Fruit fly (Drosophila melanogaster): ENCODE results near the gene CG18417.
A peak's percentile ranks its signal among the peaks of the same experiment; 100 is the strongest.

Gene CG18417

DNA sequence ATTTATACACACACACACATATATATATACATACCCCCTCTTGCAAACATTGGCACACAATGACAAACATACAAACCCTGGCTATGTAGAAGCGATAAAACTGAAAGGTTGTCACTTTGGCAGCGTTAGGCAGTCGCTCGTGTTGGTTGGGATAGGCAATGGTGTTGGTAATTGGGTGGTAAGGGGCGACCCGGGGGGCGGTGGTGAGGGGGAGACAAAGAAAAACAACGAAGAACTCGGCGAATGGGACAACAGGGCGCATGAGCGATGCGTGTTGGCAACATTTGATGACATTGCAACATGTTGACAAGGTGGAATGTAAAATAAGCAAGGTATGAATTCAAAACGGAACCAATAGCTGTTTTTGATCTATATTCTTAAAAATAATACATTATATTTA lies 22.7 kb downstream of the CG18417 start:
- no peak for TF ChIP-seq Hr39 (optimal IDR thresholded peaks at IDR 0.05)
- peak; percentile 72 for TF ChIP-seq Nf-YB (GFP tag; optimal IDR thresholded peaks at IDR 0.05)
- TF ChIP-seq CG4854 (GFP tag; optimal IDR thresholded peaks at IDR 0.05), result no peak
- no peak for TF ChIP-seq E2f2 (GFP tag; IDR thresholded peaks at IDR 0.05)
- no peak for TF ChIP-seq gce (GFP tag; IDR thresholded peaks at IDR 0.05)
- no peak for TF ChIP-seq HLH4C (GFP tag; IDR thresholded peaks at IDR 0.05; ENCODE audit: partially characterized antibody)
- no peak for TF ChIP-seq Drgx (GFP tag; IDR thresholded peaks at IDR 0.05)
- peak; percentile 42 for TF ChIP-seq mirr (GFP tag; optimal IDR thresholded peaks at IDR 0.05)
- no peak for TF ChIP-seq mam (GFP tag; optimal IDR thresholded peaks at IDR 0.05)
- no peak for TF ChIP-seq Spps (tag; optimal IDR thresholded peaks at IDR 0.05)
- TF ChIP-seq Deaf1 (tag; optimal IDR thresholded peaks at IDR 0.05), result peak; percentile 94
- peak; percentile 91 for TF ChIP-seq ewg (GFP tag; optimal IDR thresholded peaks at IDR 0.05)
- TF ChIP-seq trem (tag; optimal IDR thresholded peaks at IDR 0.05), result no peak
- no peak for TF ChIP-seq pb (GFP tag; optimal IDR thresholded peaks at IDR 0.05)
- TF ChIP-seq CG9437 (GFP tag; optimal IDR thresholded peaks at IDR 0.05), result no peak
- TF ChIP-seq abd-A (tag; optimal IDR thresholded peaks at IDR 0.05), result peak; percentile 89
- TF ChIP-seq CG9876 (GFP tag; optimal IDR thresholded peaks at IDR 0.05), result no peak
- no peak for TF ChIP-seq CG9609 (GFP tag; optimal IDR thresholded peaks at IDR 0.05)
- peak; percentile 99 for TF ChIP-seq CG11504 (tag; optimal IDR thresholded peaks at IDR 0.05)
- TF ChIP-seq psq (GFP tag; optimal IDR thresholded peaks at IDR 0.05), result no peak
- no peak for TF ChIP-seq CG5953 (GFP tag; IDR thresholded peaks at IDR 0.05)
- TF ChIP-seq sug (tag; optimal IDR thresholded peaks at IDR 0.05), result no peak
- peak; percentile 95 for TF ChIP-seq crol (GFP tag; IDR thresholded peaks at IDR 0.05)
- TF ChIP-seq Nf-YC (tag; optimal IDR thresholded peaks at IDR 0.05), result peak; percentile 90
- TF ChIP-seq Nf-YA (GFP tag; IDR thresholded peaks at IDR 0.05), result no peak
- no peak for TF ChIP-seq CG14710 (tag; optimal IDR thresholded peaks at IDR 0.05)
- peak; percentile 18 for TF ChIP-seq CG12071 (GFP tag; optimal IDR thresholded peaks at IDR 0.05)
- no peak for TF ChIP-seq onecut (GFP tag; IDR thresholded peaks at IDR 0.05)
- TF ChIP-seq CG7372 (GFP tag; IDR thresholded peaks at IDR 0.05), result peak; percentile 69
- TF ChIP-seq NK7.1 (GFP tag; optimal IDR thresholded peaks at IDR 0.05), result no peak

DNA sequence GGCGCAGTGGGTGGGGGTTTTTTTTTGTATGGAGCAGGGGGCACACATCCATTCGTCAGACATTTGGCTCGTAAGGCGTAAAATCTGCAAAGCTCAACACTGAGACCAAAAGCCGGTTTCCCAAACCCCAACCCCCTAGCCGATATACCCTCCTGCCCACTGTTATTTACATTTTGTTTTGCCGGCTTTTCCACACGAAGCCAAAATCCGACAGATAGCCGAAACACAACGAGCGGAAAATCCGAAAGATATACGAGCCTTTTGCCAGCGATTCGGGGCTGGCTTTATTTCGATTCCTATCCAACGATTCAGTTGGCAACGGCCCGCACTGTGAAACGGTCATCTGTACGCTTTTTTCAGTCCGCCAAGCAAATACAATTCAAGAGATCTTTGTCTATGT lies 23.6 kb downstream of the CG18417 start, which contains the start of gene CG42458:
Gene CG42458 (plus strand): TSS at position 311 of the 400 bp plus-strand sequence.
- no peak for TF ChIP-seq Sry-β (GFP tag; optimal IDR thresholded peaks at IDR 0.05)
- no peak for TF ChIP-seq p53 (GFP tag; optimal IDR thresholded peaks at IDR 0.05)
- TF ChIP-seq luna (GFP tag; optimal IDR thresholded peaks at IDR 0.05), result no peak
- no peak for TF ChIP-seq unc-4 (GFP tag; IDR thresholded peaks at IDR 0.05; ENCODE audit: partially characterized antibody)
- no peak for TF ChIP-seq bsh (GFP tag; optimal IDR thresholded peaks at IDR 0.05)
- TF ChIP-seq CG12071 (GFP tag; optimal IDR thresholded peaks at IDR 0.05), result peak; percentile 1
- TF ChIP-seq NC2β (GFP tag; optimal IDR thresholded peaks at IDR 0.05), result no peak
- TF ChIP-seq CG34376 (GFP tag; optimal IDR thresholded peaks at IDR 0.05), result no peak
- TF ChIP-seq Deaf1 (tag; optimal IDR thresholded peaks at IDR 0.05), result peak; percentile 99
- TF ChIP-seq ERR (GFP tag; optimal IDR thresholded peaks at IDR 0.05), result no peak
- no peak for TF ChIP-seq pnt (GFP tag; optimal IDR thresholded peaks at IDR 0.05)
- TF ChIP-seq hkb (optimal IDR thresholded peaks at IDR 0.05), result no peak
- TF ChIP-seq hkb (GFP tag; IDR thresholded peaks at IDR 0.05), result no peak
- no peak for TF ChIP-seq CG11085 (GFP tag; IDR thresholded peaks at IDR 0.05)
- TF ChIP-seq CG4854 (GFP tag; optimal IDR thresholded peaks at IDR 0.05), result no peak
- no peak for TF ChIP-seq Hmr (GFP tag; optimal IDR thresholded peaks at IDR 0.05)
- TF ChIP-seq Fer1 (GFP tag; optimal IDR thresholded peaks at IDR 0.05), result peak; percentile 27
- no peak for TF ChIP-seq CG1602 (GFP tag; optimal IDR thresholded peaks at IDR 0.05)
- TF ChIP-seq Abd-B (GFP tag; optimal IDR thresholded peaks at IDR 0.05), result no peak
- TF ChIP-seq CG2116 (GFP tag; optimal IDR thresholded peaks at IDR 0.05), result no peak
- TF ChIP-seq tx (GFP tag; optimal IDR thresholded peaks at IDR 0.05), result no peak
- TF ChIP-seq CG6175 (GFP tag; IDR thresholded peaks at IDR 0.05), result no peak
- TF ChIP-seq CG6765 (GFP tag; optimal IDR thresholded peaks at IDR 0.05), result no peak
- no peak for TF ChIP-seq Gsc (GFP tag; IDR thresholded peaks at IDR 0.05)
- TF ChIP-seq CG11093 (GFP tag; IDR thresholded peaks at IDR 0.05), result no peak
- no peak for TF ChIP-seq tll (GFP tag; optimal IDR thresholded peaks at IDR 0.05)
- no peak for TF ChIP-seq chm (GFP tag; IDR thresholded peaks at IDR 0.05)

Measured in whole organism, embryonic.